Worm (Caenorhabditis elegans): ENCODE results near the gene lgc-24.
A peak's percentile ranks its signal among the peaks of the same experiment; 100 is the strongest.

lgc-24 gene

DNA sequence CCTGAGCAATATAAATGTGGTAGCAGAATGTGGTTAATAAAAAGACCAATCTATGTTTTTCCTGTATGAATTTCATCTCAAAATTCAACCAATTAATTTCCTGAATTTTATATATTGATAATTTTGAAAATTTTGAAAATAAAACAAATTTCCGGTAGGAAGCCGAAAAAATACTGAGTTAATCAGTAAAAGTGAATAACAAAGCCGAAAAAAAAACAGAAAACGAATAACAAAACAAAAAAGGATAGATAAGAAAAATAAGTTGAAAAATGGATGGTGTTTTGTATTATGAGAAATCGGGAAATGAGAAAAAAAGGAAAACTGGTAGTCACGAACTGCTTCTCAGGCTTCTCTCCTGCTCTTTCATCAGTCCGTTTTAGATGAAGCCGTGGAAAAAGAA is 5.4 kb downstream of the lgc-24 start, which contains the start of gene tmem-145:
Gene tmem-145 (minus strand): TSS at position 101 of the 400 bp plus-strand sequence.
- TF ChIP-seq ztf-23 (GFP tag; IDR thresholded peaks at IDR 0.05) (no peak), T22C8.4 (GFP tag; IDR thresholded peaks at IDR 0.05) (no peak), cog-1 (tag; optimal IDR thresholded peaks at IDR 0.05) (no peak), tab-1 (GFP tag; IDR thresholded peaks at IDR 0.05) (no peak), klf-2 (GFP tag; conservative IDR thresholded peaks at IDR 0.05) (no peak), flt-1 (GFP tag; IDR thresholded peaks at IDR 0.05) (no peak), ztf-29 (GFP tag; IDR thresholded peaks at IDR 0.05) (no peak), med-1 (GFP tag; optimal IDR thresholded peaks at IDR 0.05; ENCODE audit: insufficient read depth) (no peak), ref-1 (GFP tag; conservative IDR thresholded peaks at IDR 0.05) (no peak)

DNA sequence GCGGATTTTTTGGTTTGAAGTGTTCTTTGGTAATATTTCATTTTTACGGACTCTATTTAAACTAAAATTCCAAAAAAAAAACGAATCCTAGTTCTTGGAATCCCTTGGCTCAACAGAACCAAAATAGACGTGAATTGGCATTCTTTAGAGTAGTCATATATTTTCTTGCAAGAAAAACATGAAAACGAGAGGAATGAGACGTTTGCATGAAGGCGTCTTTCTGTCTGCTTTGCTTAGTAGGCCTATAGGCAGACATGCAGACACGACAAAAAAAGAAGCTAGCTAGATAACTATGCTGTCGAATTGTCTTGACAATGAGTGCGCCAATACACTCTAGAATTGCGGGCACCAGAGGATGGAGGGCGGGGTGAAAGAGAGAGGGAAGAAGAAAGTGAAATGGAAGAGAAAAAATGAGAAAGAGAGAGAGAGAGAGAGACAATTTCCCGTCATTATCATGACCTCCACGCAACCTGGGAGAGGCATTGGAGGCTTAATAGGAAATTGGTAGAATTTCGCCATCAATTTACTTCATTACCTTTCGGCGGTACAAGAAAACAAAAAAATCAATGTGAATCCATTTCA is 12.3 kb downstream of the lgc-24 start:
- TF ChIP-seq flt-1 (GFP tag; IDR thresholded peaks at IDR 0.05) (peak; percentile 53; the same call in 1 of the 2 replicates), tab-1 (GFP tag; IDR thresholded peaks at IDR 0.05) (no peak)

DNA sequence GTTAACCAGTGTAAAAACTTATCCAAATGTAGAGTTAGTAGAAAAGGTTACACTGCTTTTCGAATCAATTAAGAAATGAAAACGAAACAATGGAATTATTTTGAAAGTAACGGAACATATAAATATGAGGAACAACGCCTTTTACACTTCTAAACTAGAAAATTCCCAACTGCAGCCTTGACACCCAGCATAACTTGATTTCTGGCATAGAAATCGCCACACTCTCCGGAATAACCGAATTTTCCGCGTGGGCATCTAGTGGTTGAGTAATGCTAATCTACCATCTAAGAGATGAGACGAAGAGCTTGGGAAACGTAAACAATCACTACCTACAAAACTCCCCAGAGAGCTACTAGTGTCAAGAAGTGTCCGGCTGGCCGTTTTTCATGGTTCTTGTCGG is 12.9 kb downstream of the lgc-24 start:
- no peak for TF ChIP-seq med-1 (GFP tag; optimal IDR thresholded peaks at IDR 0.05; ENCODE audit: insufficient read depth)
- TF ChIP-seq klf-2 (GFP tag; conservative IDR thresholded peaks at IDR 0.05): no peak
- TF ChIP-seq tab-1 (GFP tag; IDR thresholded peaks at IDR 0.05): no peak
- no peak for TF ChIP-seq cog-1 (tag; optimal IDR thresholded peaks at IDR 0.05)
- TF ChIP-seq ztf-29 (GFP tag; IDR thresholded peaks at IDR 0.05): no peak
- no peak for TF ChIP-seq ref-1 (GFP tag; conservative IDR thresholded peaks at IDR 0.05)
- TF ChIP-seq flt-1 (GFP tag; IDR thresholded peaks at IDR 0.05): no peak
- no peak for TF ChIP-seq T22C8.4 (GFP tag; IDR thresholded peaks at IDR 0.05)
- no peak for TF ChIP-seq ztf-23 (GFP tag; IDR thresholded peaks at IDR 0.05)

DNA sequence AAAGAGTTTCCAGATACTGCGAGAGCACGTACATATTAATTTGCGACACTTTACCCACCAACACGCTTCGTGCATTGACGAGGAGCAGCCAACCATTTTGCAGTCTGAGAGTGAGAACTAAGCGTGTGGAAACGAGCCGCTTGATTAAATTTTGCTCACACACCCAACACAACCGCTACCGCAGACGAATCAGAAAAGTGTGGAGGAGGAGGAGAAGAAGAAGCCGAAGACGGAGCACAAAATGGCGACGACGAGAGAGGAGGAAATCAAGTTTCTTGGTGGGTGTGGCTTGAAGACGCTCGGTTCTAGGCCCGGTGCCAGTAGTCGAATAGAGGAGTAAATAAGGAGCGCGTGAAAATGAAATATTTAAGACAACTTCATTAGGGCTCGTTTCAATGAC is 14.5 kb downstream of the lgc-24 start:
- no peak for TF ChIP-seq ztf-23 (GFP tag; IDR thresholded peaks at IDR 0.05)
- TF ChIP-seq ztf-29 (GFP tag; IDR thresholded peaks at IDR 0.05): no peak
- TF ChIP-seq ref-1 (GFP tag; conservative IDR thresholded peaks at IDR 0.05): no peak
- no peak for TF ChIP-seq tab-1 (GFP tag; IDR thresholded peaks at IDR 0.05)
- TF ChIP-seq cog-1 (tag; optimal IDR thresholded peaks at IDR 0.05): no peak
- no peak for TF ChIP-seq T22C8.4 (GFP tag; IDR thresholded peaks at IDR 0.05)
- TF ChIP-seq flt-1 (GFP tag; IDR thresholded peaks at IDR 0.05): no peak
- TF ChIP-seq klf-2 (GFP tag; conservative IDR thresholded peaks at IDR 0.05): no peak
- TF ChIP-seq med-1 (GFP tag; optimal IDR thresholded peaks at IDR 0.05; ENCODE audit: insufficient read depth): no peak

- TF ChIP-seq tab-1 (GFP tag; IDR thresholded peaks at IDR 0.05) (no peak), ref-1 (GFP tag; conservative IDR thresholded peaks at IDR 0.05) (no peak), T22C8.4 (GFP tag; IDR thresholded peaks at IDR 0.05) (no peak), klf-2 (GFP tag; conservative IDR thresholded peaks at IDR 0.05) (no peak), flt-1 (GFP tag; IDR thresholded peaks at IDR 0.05) (no peak), ztf-23 (GFP tag; IDR thresholded peaks at IDR 0.05) (no peak), med-1 (GFP tag; optimal IDR thresholded peaks at IDR 0.05; ENCODE audit: insufficient read depth) (no peak), ztf-29 (GFP tag; IDR thresholded peaks at IDR 0.05) (no peak), cog-1 (tag; optimal IDR thresholded peaks at IDR 0.05) (no peak)
Measured at ce11 chrX:12086297-12086696, 17.9 kb downstream of the lgc-24 start.

- TF ChIP-seq cog-1 (tag; optimal IDR thresholded peaks at IDR 0.05): no peak
- no peak for TF ChIP-seq tab-1 (GFP tag; IDR thresholded peaks at IDR 0.05)
- TF ChIP-seq T22C8.4 (GFP tag; IDR thresholded peaks at IDR 0.05): no peak
- no peak for TF ChIP-seq klf-2 (GFP tag; conservative IDR thresholded peaks at IDR 0.05)
- TF ChIP-seq ref-1 (GFP tag; conservative IDR thresholded peaks at IDR 0.05): no peak
- no peak for TF ChIP-seq flt-1 (GFP tag; IDR thresholded peaks at IDR 0.05)
- no peak for TF ChIP-seq ztf-23 (GFP tag; IDR thresholded peaks at IDR 0.05)
- TF ChIP-seq ztf-29 (GFP tag; IDR thresholded peaks at IDR 0.05): no peak
- no peak for TF ChIP-seq med-1 (GFP tag; optimal IDR thresholded peaks at IDR 0.05; ENCODE audit: insufficient read depth)
Measured at ce11 chrX:12092621-12093020, 24.3 kb downstream of the lgc-24 start.

DNA sequence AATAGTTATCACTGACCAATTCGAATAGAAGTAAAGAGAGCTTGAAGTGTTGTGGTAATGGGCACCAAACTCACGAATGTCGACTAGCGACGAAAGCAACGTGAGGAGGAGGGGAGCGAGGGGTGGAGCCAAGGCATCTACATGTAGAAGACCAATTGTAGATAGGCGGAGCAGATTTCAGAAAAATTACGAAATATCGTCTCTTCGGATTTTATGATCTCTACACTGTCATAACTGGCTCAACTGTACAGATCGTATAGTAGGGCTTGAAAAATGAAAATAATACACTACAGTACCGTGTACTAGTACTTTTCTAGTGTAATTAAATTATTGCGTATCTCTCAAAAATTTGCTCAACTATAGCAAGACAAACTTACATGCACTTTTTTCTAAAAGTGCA is 24.7 kb downstream of the lgc-24 start, which contains the start of gene W03G11.4:
Gene W03G11.4 (minus strand): TSS at position 101 of the 400 bp plus-strand sequence.
- TF ChIP-seq flt-1 (GFP tag; IDR thresholded peaks at IDR 0.05) (no peak), med-1 (GFP tag; optimal IDR thresholded peaks at IDR 0.05; ENCODE audit: insufficient read depth) (no peak), ztf-23 (GFP tag; IDR thresholded peaks at IDR 0.05) (no peak)

ce11 chrX:12093992-12094391 is 25.6 kb downstream of the lgc-24 start:
- TF ChIP-seq T22C8.4 (GFP tag; IDR thresholded peaks at IDR 0.05): no peak
- TF ChIP-seq tab-1 (GFP tag; IDR thresholded peaks at IDR 0.05): no peak
- no peak for TF ChIP-seq ref-1 (GFP tag; conservative IDR thresholded peaks at IDR 0.05)
- no peak for TF ChIP-seq cog-1 (tag; optimal IDR thresholded peaks at IDR 0.05)
- no peak for TF ChIP-seq flt-1 (GFP tag; IDR thresholded peaks at IDR 0.05)
- TF ChIP-seq ztf-23 (GFP tag; IDR thresholded peaks at IDR 0.05): no peak
- TF ChIP-seq med-1 (GFP tag; optimal IDR thresholded peaks at IDR 0.05; ENCODE audit: insufficient read depth): no peak
- TF ChIP-seq klf-2 (GFP tag; conservative IDR thresholded peaks at IDR 0.05): no peak
- TF ChIP-seq ztf-29 (GFP tag; IDR thresholded peaks at IDR 0.05): no peak

DNA sequence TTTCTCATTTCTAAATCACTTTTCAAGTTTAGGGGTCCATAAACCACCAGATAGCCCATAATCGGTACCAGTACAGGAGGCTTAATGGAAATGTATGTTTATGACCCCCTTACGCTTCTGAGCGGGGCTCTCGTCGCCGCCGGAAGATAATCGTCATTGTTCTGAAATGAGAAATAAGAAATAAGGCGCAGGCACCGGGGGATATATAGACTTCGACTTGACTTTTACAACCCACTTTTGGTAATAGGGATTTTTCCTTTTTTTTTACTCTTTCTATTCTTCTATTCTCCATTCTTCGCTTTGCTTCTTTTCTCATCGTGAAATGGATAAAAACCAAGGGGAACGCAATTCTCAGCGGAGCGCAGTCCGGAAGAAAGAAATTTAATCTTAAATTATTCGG is 26.9 kb downstream of the lgc-24 start:
- no peak for TF ChIP-seq flt-1 (GFP tag; IDR thresholded peaks at IDR 0.05)

ce11 chrX:12097995-12098394 is 29.6 kb downstream of the lgc-24 start:
- TF ChIP-seq tab-1 (GFP tag; IDR thresholded peaks at IDR 0.05): no peak
- no peak for TF ChIP-seq ref-1 (GFP tag; conservative IDR thresholded peaks at IDR 0.05)
- no peak for TF ChIP-seq ztf-29 (GFP tag; IDR thresholded peaks at IDR 0.05)
- no peak for TF ChIP-seq T22C8.4 (GFP tag; IDR thresholded peaks at IDR 0.05)
- TF ChIP-seq cog-1 (tag; optimal IDR thresholded peaks at IDR 0.05): no peak
- no peak for TF ChIP-seq flt-1 (GFP tag; IDR thresholded peaks at IDR 0.05)
- TF ChIP-seq med-1 (GFP tag; optimal IDR thresholded peaks at IDR 0.05; ENCODE audit: insufficient read depth): no peak
- TF ChIP-seq klf-2 (GFP tag; conservative IDR thresholded peaks at IDR 0.05): no peak
- no peak for TF ChIP-seq ztf-23 (GFP tag; IDR thresholded peaks at IDR 0.05)
